Worm (Caenorhabditis elegans): ENCODE results near the gene nmat-1.

The nmat-1 gene

ce11 chrX:12036114-12036513 lies 18.3 kb upstream of the nmat-1 start:
- TF ChIP-seq pha-4 (tag; optimal IDR thresholded peaks at IDR 0.05) (no peak), rnt-1 (tag; optimal IDR thresholded peaks at IDR 0.05) (no peak), ceh-18 (tag; optimal IDR thresholded peaks at IDR 0.05) (no peak), unc-42 (tag; optimal IDR thresholded peaks at IDR 0.05) (peak; percentile 81), ceh-6 (GFP tag; optimal IDR thresholded peaks at IDR 0.05) (no peak), K09A11.1 (tag; optimal IDR thresholded peaks at IDR 0.05; ENCODE audit: insufficient read depth) (no peak), tbx-7 (tag; optimal IDR thresholded peaks at IDR 0.05) (no peak)

ce11 chrX:12034661-12035060 lies 16.8 kb upstream of the nmat-1 start:
- TF ChIP-seq hlh-30 (tag; optimal IDR thresholded peaks at IDR 0.05; ENCODE audit: insufficient read depth) (no peak), ceh-14 (tag; optimal IDR thresholded peaks at IDR 0.05) (no peak), pag-3 (tag; optimal IDR thresholded peaks at IDR 0.05; ENCODE audit: borderline replicate concordance) (no peak), hlh-15 (tag; optimal IDR thresholded peaks at IDR 0.05) (no peak), ahr-1 (tag; optimal IDR thresholded peaks at IDR 0.05) (no peak), F13H6.1 (tag; optimal IDR thresholded peaks at IDR 0.05) (no peak), gmeb-2 (tag; optimal IDR thresholded peaks at IDR 0.05) (no peak), mec-3 (tag; optimal IDR thresholded peaks at IDR 0.05; ENCODE audit: borderline replicate concordance) (no peak)

- TF ChIP-seq hlh-6 (tag; optimal IDR thresholded peaks at IDR 0.05) (no peak), dve-1 (tag; optimal IDR thresholded peaks at IDR 0.05) (no peak), pros-1 (tag; optimal IDR thresholded peaks at IDR 0.05) (no peak), unc-42 (tag; optimal IDR thresholded peaks at IDR 0.05) (no peak), eyg-1 (tag; optimal IDR thresholded peaks at IDR 0.05) (no peak), ztf-16 (tag; optimal IDR thresholded peaks at IDR 0.05) (no peak), ceh-31 (tag; optimal IDR thresholded peaks at IDR 0.05) (no peak), tbx-2 (tag; optimal IDR thresholded peaks at IDR 0.05) (no peak), sdc-2 (tag; optimal IDR thresholded peaks at IDR 0.05) (no peak), hlh-13 (GFP tag; optimal IDR thresholded peaks at IDR 0.05) (no peak), hlh-15 (tag; optimal IDR thresholded peaks at IDR 0.05) (no peak), K02D7.2 (tag; optimal IDR thresholded peaks at IDR 0.05) (no peak), elt-2 (tag; optimal IDR thresholded peaks at IDR 0.05) (no peak), rnt-1 (tag; optimal IDR thresholded peaks at IDR 0.05) (no peak), Y22D7AL.16 (tag; optimal IDR thresholded peaks at IDR 0.05) (no peak), pag-3 (tag; optimal IDR thresholded peaks at IDR 0.05; ENCODE audit: borderline replicate concordance) (no peak), pat-9 (tag; optimal IDR thresholded peaks at IDR 0.05) (no peak), npax-4 (tag; optimal IDR thresholded peaks at IDR 0.05) (no peak), ref-2 (tag; optimal IDR thresholded peaks at IDR 0.05) (no peak)
These were observed 16.1 kb upstream of the nmat-1 start, which contains the start of gene tsp-20 for ce11 chrX:12033937-12034336. Gene tsp-20 (minus strand): TSS chrX:12034037.

ce11 chrX:12025070-12025789 lies 7.4 kb upstream of the nmat-1 start, which contains the start of gene B0198.2:
Gene B0198.2 (plus strand): TSS chrX:12025739.
- TF ChIP-seq hlh-15 (tag; optimal IDR thresholded peaks at IDR 0.05) = no peak
- TF ChIP-seq ceh-45 (GFP tag; IDR thresholded peaks at IDR 0.05) = no peak
- TF ChIP-seq ceh-30 (tag; optimal IDR thresholded peaks at IDR 0.05) = no peak

- TF ChIP-seq hlh-30 (tag; optimal IDR thresholded peaks at IDR 0.05; ENCODE audit: insufficient read depth) (no peak), pqm-1 (tag; optimal IDR thresholded peaks at IDR 0.05) (no peak), ceh-9 (tag; optimal IDR thresholded peaks at IDR 0.05) (no peak), pag-3 (tag; optimal IDR thresholded peaks at IDR 0.05; ENCODE audit: borderline replicate concordance) (no peak), fkh-6 (tag; optimal IDR thresholded peaks at IDR 0.05) (no peak), fax-1 (tag; optimal IDR thresholded peaks at IDR 0.05) (no peak), pax-1 (tag; optimal IDR thresholded peaks at IDR 0.05) (no peak), ceh-31 (tag; optimal IDR thresholded peaks at IDR 0.05) (no peak)
These were observed 4.7 kb upstream of the nmat-1 start for ce11 chrX:12022496-12022895.
